Comparison of ENCODE assay signal across 2 worm cellular contexts in the genomic region with DNA sequence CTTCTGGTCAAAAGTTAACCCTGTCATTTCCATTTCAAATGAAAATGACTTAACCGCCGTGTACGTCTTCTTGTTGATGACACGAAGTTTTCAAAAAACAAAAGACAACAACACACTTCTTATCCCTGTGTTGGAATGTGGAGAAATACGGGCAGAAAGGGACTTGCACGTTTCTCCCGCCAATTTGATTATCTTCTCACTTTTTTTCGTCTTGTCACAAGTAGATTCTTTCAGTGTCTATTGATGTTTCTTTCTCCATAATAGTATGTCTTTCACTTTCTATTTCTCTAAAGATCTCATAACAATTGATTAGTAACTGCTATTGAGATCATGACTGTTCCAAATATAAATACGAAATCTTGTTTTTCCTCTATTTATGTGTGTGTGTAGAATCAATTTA.
A peak's percentile ranks its signal among the peaks of the same experiment; 100 is the strongest.
TF ChIP-seq lines count a peak whose summit lies in the region.

No protein-coding gene starts in this region.

TF ChIP-seq in whole organism, L1 larva, 84 proteins besides CTCF, POLR2A, EP300 and RAD21 (continued from another document):
- TF ChIP-seq sup-37 (GFP tag; optimal IDR thresholded peaks at IDR 0.05; lab: Kevin White, UChicago), result no peak
- peak; percentile 92 for TF ChIP-seq blmp-1 (tag; optimal IDR thresholded peaks at IDR 0.05; lab: Kevin White, UChicago)

TF ChIP-seq in whole organism, L2 larva, 48 proteins besides CTCF, POLR2A, EP300 and RAD21 (continued from another document):
- TF ChIP-seq lsy-2 (tag; optimal IDR thresholded peaks at IDR 0.05; lab: Kevin White, UChicago) (no peak), fos-1 (tag; optimal IDR thresholded peaks at IDR 0.05; lab: Kevin White, UChicago) (no peak), nhr-12 (tag; optimal IDR thresholded peaks at IDR 0.05; lab: Kevin White, UChicago) (no peak), nhr-23 (tag; optimal IDR thresholded peaks at IDR 0.05; lab: Kevin White, UChicago) (no peak), sma-9 (GFP tag; optimal IDR thresholded peaks at IDR 0.05; lab: Kevin White, UChicago) (peak; percentile 15), sma-9 (tag; optimal IDR thresholded peaks at IDR 0.05; lab: Kevin White, UChicago) (no peak), nhr-21 (tag; optimal IDR thresholded peaks at IDR 0.05; lab: Kevin White, UChicago) (no peak), R02D3.7 (tag; optimal IDR thresholded peaks at IDR 0.05; lab: Kevin White, UChicago) (no peak), ceh-16 (tag; optimal IDR thresholded peaks at IDR 0.05; lab: Kevin White, UChicago) (no peak)
